Worm (Caenorhabditis elegans): ENCODE data around the gene T04G9.4.

T04G9.4 gene

ce11 chrX:813063-813462, 40.8 kb downstream of the T04G9.4 start, which contains the start of gene F25E2.3:
F25E2.3 (minus strand) TSS chrX:813163.
- TF ChIP-seq egl-43 (GFP tag; IDR thresholded peaks at IDR 0.05) (no peak), daf-16 (GFP tag; optimal IDR thresholded peaks at IDR 0.05) (no peak), daf-16 (tag; optimal IDR thresholded peaks at IDR 0.05) (peak; percentile 42), tra-1 (GFP tag; IDR thresholded peaks at IDR 0.05) (no peak)

- TF ChIP-seq zip-11 (GFP tag; IDR thresholded peaks at IDR 0.05): no peak
- no peak for TF ChIP-seq jun-1 (tag; optimal IDR thresholded peaks at IDR 0.05)
- no peak for TF ChIP-seq nhr-48 (tag; optimal IDR thresholded peaks at IDR 0.05)
- TF ChIP-seq T20F7.1 (GFP tag; optimal IDR thresholded peaks at IDR 0.05): no peak
- TF ChIP-seq ceh-62 (tag; optimal IDR thresholded peaks at IDR 0.05): no peak
- no peak for TF ChIP-seq duxl-1 (tag; optimal IDR thresholded peaks at IDR 0.05; ENCODE audit: poor library complexity)
- TF ChIP-seq daf-16 (GFP tag; optimal IDR thresholded peaks at IDR 0.05): no peak
- TF ChIP-seq daf-16 (tag; optimal IDR thresholded peaks at IDR 0.05): peak; percentile 55
- TF ChIP-seq dve-1 (tag; optimal IDR thresholded peaks at IDR 0.05; ENCODE audit: insufficient read depth): peak; percentile 54
- no peak for TF ChIP-seq fkh-10 (GFP tag; optimal IDR thresholded peaks at IDR 0.05)
- TF ChIP-seq fos-1 (tag; optimal IDR thresholded peaks at IDR 0.05): no peak
- no peak for TF ChIP-seq unc-130 (GFP tag; optimal IDR thresholded peaks at IDR 0.05)
- no peak for TF ChIP-seq spr-3 (GFP tag; optimal IDR thresholded peaks at IDR 0.05)
- no peak for TF ChIP-seq dmd-9 (GFP tag; IDR thresholded peaks at IDR 0.05)
- no peak for TF ChIP-seq F26F4.8 (GFP tag; conservative IDR thresholded peaks at IDR 0.05)
- TF ChIP-seq zfp-3 (GFP tag; conservative IDR thresholded peaks at IDR 0.05): no peak
- peak; percentile 69 for TF ChIP-seq dmd-6 (GFP tag; IDR thresholded peaks at IDR 0.05)
- TF ChIP-seq ctbp-1 (GFP tag; IDR thresholded peaks at IDR 0.05): no peak
- TF ChIP-seq Y48G9A.11 (GFP tag; IDR thresholded peaks at IDR 0.05): no peak
- TF ChIP-seq F49E8.2 (tag; optimal IDR thresholded peaks at IDR 0.05; ENCODE audit: borderline replicate concordance): no peak
- TF ChIP-seq nhr-25 (tag; optimal IDR thresholded peaks at IDR 0.05; ENCODE audit: borderline replicate concordance, insufficient read depth): no peak
- no peak for TF ChIP-seq cey-2 (tag; optimal IDR thresholded peaks at IDR 0.05; ENCODE audit: borderline replicate concordance, insufficient read depth)
- peak; percentile 1 for TF ChIP-seq mes-2 (tag; optimal IDR thresholded peaks at IDR 0.05; ENCODE audit: poor library complexity, severe bottlenecking)
- TF ChIP-seq R02D3.7 (tag; optimal IDR thresholded peaks at IDR 0.05): no peak
- TF ChIP-seq rbr-2 (tag; optimal IDR thresholded peaks at IDR 0.05): no peak
- no peak for TF ChIP-seq lin-1 (GFP tag; IDR thresholded peaks at IDR 0.05)
- TF ChIP-seq nhr-102 (tag; optimal IDR thresholded peaks at IDR 0.05): peak; percentile 12
- peak; percentile 73 for TF ChIP-seq php-3 (GFP tag; IDR thresholded peaks at IDR 0.05)
- peak; percentile 53 for TF ChIP-seq nhr-28 (tag; optimal IDR thresholded peaks at IDR 0.05)
- no peak for TF ChIP-seq lim-7 (GFP tag; IDR thresholded peaks at IDR 0.05)
- TF ChIP-seq hlh-11 (tag; optimal IDR thresholded peaks at IDR 0.05): peak; percentile 48
- peak; percentile 87 for TF ChIP-seq pqm-1 (tag; optimal IDR thresholded peaks at IDR 0.05)
- TF ChIP-seq tra-1 (GFP tag; IDR thresholded peaks at IDR 0.05): peak; percentile 70; the same call in 1 of the 2 replicates
- no peak for TF ChIP-seq Y105C5A.15 (GFP tag; IDR thresholded peaks at IDR 0.05)
- TF ChIP-seq lin-39 (tag; optimal IDR thresholded peaks at IDR 0.05): no peak
- TF ChIP-seq snpc-4 (tag; optimal IDR thresholded peaks at IDR 0.05): no peak
- TF ChIP-seq F44E2.7 (GFP tag; IDR thresholded peaks at IDR 0.05): no peak
- no peak for TF ChIP-seq snpc-1.2 (GFP tag; IDR thresholded peaks at IDR 0.05)
- TF ChIP-seq daf-8 (GFP tag; IDR thresholded peaks at IDR 0.05): no peak
- no peak for TF ChIP-seq lir-3 (tag; optimal IDR thresholded peaks at IDR 0.05)
- TF ChIP-seq nhr-6 (tag; optimal IDR thresholded peaks at IDR 0.05): no peak
- no peak for TF ChIP-seq lin-13 (GFP tag; optimal IDR thresholded peaks at IDR 0.05)
- TF ChIP-seq ceh-20 (GFP tag; IDR thresholded peaks at IDR 0.05): no peak
- TF ChIP-seq spr-1 (tag; optimal IDR thresholded peaks at IDR 0.05): no peak
- no peak for TF ChIP-seq ceh-32 (tag; optimal IDR thresholded peaks at IDR 0.05; ENCODE audit: poor library complexity)
- TF ChIP-seq mep-1 (tag; optimal IDR thresholded peaks at IDR 0.05): no peak
Observed at ce11 chrX:815929-816328, 43.7 kb downstream of the T04G9.4 start, which contains the start of gene ifd-2. ifd-2 (minus strand) TSS chrX:815929.
